Fruit fly (Drosophila melanogaster): ENCODE results near the gene CG46339.

CG46339 gene

DNA sequence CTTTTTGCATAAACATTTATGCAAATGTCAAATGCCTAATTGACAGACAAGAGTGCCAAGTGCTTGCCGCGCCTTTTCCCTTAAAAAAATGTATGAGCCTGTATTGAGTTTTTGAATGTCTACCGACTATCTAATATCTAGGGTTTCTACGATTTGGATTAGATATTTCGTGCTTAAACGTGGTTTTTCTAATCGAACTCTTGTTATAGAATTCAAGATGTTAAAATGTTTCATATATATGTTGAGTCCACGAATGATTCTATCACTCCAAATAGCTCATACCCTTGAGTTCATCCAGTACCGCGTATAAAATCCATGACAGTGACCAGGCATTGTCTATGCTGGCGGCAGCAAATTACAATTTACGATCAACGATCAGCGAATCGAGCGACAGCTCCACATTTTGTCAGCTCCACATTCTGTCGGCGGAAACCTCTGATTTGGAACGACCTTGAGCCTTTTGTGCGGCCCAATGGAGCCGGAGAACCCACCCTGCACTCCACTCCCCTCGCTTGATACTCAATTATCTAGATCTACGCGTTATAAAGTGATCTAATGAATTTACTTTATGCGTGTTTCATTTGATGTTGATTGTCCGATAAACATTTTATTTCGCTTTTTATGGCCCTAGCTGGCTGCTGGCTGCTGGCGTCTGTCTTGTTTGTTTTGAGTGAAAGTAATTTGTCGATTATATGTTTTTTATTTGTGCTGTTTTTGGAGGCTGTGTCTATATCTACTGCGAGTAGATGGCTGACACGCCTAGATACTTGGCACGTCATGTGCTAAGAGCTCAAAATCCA, 8.7 kb upstream of the CG46339 start:
- no peak for TF ChIP-seq dsx (GFP tag; optimal IDR thresholded peaks at IDR 0.05; ENCODE audit: poor library complexity, severe bottlenecking)
- peak; percentile 22; the same call in 1 of the 3 replicates for TF ChIP-seq CG6163 (GFP tag; IDR thresholded peaks at IDR 0.05)
- TF ChIP-seq Eip75B (GFP tag; optimal IDR thresholded peaks at IDR 0.05), result no peak
- TF ChIP-seq pdm3 (GFP tag; optimal IDR thresholded peaks at IDR 0.05), result no peak
- TF ChIP-seq CG15336 (GFP tag; IDR thresholded peaks at IDR 0.05), result 0 out of 2 replicates have a peak, but pooled peaks have one; percentile 27

DNA sequence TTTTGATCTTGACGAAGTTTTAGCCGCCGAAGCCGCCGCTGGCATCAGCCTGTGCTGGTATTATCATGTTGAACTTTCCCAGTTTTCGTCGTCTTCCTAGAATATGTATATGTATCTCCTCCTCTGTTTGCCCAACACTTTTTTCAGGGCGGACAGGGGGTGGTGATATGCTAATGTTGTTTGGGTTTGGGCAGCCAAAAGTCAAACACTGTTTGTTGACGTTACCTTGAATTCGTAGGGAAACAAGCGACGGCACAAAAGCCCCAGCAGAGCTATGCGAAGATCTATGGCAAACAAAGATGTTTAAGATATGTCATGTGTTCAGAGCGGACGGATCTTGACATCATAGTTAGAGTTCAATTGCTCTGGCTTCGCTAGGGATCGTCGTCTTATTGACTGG, 6.8 kb upstream of the CG46339 start:
- TF ChIP-seq fkh (GFP tag; optimal IDR thresholded peaks at IDR 0.05) (peak; percentile 84), svp (GFP tag) (no peak)

DNA sequence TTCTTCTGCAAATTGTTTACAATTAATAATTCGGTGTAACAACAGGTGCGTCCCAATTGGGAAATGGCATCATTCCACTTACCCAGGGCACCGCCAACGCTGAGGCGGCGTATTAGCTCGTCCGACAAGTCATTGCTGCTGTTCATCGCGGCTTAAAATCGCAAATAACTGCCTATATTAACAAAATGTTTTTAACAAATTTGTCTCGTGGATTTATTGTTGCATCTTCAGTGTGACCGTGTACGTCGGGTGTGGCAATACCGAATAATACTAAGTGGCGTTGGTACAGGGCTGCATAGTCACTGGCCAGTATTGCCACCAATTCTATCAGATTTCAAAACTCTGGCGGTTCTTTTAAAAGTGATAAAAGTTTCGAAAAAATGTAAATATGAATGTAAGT, 2.9 kb upstream of the CG46339 start, which contains the start of gene Ets97D:
Gene Ets97D (minus strand): TSS at position 272 of the 400 bp plus-strand sequence.
- peak; percentile 33 for TF ChIP-seq dsx (GFP tag; optimal IDR thresholded peaks at IDR 0.05; ENCODE audit: poor library complexity, severe bottlenecking)
- TF ChIP-seq CG31627 (GFP tag; optimal IDR thresholded peaks at IDR 0.05), result no peak
- TF ChIP-seq pdm3 (GFP tag; optimal IDR thresholded peaks at IDR 0.05), result no peak
- peak; percentile 8 for TF ChIP-seq Sox14 (GFP tag; optimal IDR thresholded peaks at IDR 0.05)
- TF ChIP-seq fkh (GFP tag; optimal IDR thresholded peaks at IDR 0.05), result peak; percentile 83
- TF ChIP-seq Eip78C (GFP tag), result peak; percentile 42
- TF ChIP-seq Blimp-1 (GFP tag; optimal IDR thresholded peaks at IDR 0.05), result no peak
- no peak for TF ChIP-seq CG34406 (GFP tag; optimal IDR thresholded peaks at IDR 0.05)
- no peak for TF ChIP-seq spab (GFP tag; optimal IDR thresholded peaks at IDR 0.05)

DNA sequence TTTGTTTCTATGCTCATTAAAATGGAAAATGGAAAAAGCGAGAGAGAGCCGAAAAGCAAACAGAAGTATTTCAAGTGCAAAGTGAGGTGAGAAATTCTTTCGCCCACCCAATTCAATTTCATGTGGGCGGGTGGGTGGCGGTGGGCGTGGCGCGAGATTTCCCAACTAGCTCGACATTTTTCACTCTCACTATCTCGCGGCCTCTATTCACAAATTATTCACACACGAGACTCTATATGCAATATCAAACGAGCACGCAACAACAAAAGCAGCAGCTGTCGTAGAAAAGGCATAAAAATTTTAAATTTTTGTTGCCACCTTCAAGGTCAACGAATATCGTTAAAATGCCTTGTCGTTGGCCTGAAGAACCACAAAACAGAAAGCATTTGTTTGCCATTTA, 3.3 kb downstream of the CG46339 start:
- no peak for TF ChIP-seq CG10631 (GFP tag; optimal IDR thresholded peaks at IDR 0.05)
- no peak for TF ChIP-seq Hr39 (GFP tag; optimal IDR thresholded peaks at IDR 0.05)
- TF ChIP-seq Ets21C (GFP tag; optimal IDR thresholded peaks at IDR 0.05), result no peak
- TF ChIP-seq eg (GFP tag; IDR thresholded peaks at IDR 0.05), result no peak
- no peak for TF ChIP-seq Eip93F (GFP tag; optimal IDR thresholded peaks at IDR 0.05)

DNA sequence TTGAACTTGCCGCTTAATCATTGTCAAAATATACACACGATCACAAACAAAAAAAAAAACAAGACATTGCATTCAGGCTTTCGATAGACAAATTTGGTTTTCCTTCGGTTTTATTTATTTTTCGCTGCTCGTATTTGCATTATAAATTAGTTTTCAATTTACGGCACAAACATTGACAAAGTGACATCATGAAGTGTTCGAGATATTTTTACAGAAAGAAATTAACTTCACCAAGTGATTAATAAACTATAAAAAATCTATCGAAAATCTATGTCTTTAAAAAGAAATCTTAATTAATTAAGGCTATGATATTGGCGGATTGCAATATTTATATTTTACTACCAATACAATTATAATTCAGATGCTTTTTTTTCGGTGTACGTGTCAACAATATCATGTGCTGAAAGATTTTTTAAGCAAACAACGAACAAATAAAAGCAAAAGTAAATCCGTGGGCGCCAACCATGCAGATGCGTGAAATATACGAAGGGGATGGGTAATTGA, 8.3 kb downstream of the CG46339 start:
- TF ChIP-seq CG34406 (GFP tag; optimal IDR thresholded peaks at IDR 0.05) (no peak), CG4318 (GFP tag; optimal IDR thresholded peaks at IDR 0.05) (no peak), Sox15 (GFP tag; optimal IDR thresholded peaks at IDR 0.05) (no peak), Eip75B (GFP tag; optimal IDR thresholded peaks at IDR 0.05) (peak; percentile 12), svp (GFP tag) (peak; percentile 68), ss (GFP tag; optimal IDR thresholded peaks at IDR 0.05) (no peak), CG10669 (GFP tag; optimal IDR thresholded peaks at IDR 0.05) (no peak), CG15336 (GFP tag; IDR thresholded peaks at IDR 0.05) (no peak), cyc (GFP tag; optimal IDR thresholded peaks at IDR 0.05) (peak; percentile 38), Hr39 (GFP tag; optimal IDR thresholded peaks at IDR 0.05) (peak; percentile 30), CG8119 (GFP tag; IDR thresholded peaks at IDR 0.05) (no peak), achi (GFP tag; optimal IDR thresholded peaks at IDR 0.05) (peak; percentile 11), CG16779 (tag; optimal IDR thresholded peaks at IDR 0.05) (no peak), CG32006 (GFP tag; optimal IDR thresholded peaks at IDR 0.05) (no peak), acj6 (GFP tag; optimal IDR thresholded peaks at IDR 0.05) (no peak), CG6854 (GFP tag; optimal IDR thresholded peaks at IDR 0.05) (no peak), CG3919 (GFP tag; optimal IDR thresholded peaks at IDR 0.05) (peak; percentile 8), CG11902 (GFP tag; optimal IDR thresholded peaks at IDR 0.05) (peak; percentile 7), Blimp-1 (GFP tag; optimal IDR thresholded peaks at IDR 0.05) (peak; percentile 54), CG7368 (GFP tag; optimal IDR thresholded peaks at IDR 0.05) (peak; percentile 14), Gug (GFP tag; IDR thresholded peaks at IDR 0.05) (no peak), lz (GFP tag; optimal IDR thresholded peaks at IDR 0.05) (peak; percentile 46), vri (GFP tag; optimal IDR thresholded peaks at IDR 0.05) (no peak), salr (GFP tag; optimal IDR thresholded peaks at IDR 0.05) (no peak), Sox102F (GFP tag; optimal IDR thresholded peaks at IDR 0.05) (no peak), CG6808 (GFP tag; optimal IDR thresholded peaks at IDR 0.05) (no peak), net (GFP tag; optimal IDR thresholded peaks at IDR 0.05) (peak; percentile 12), eg (GFP tag; IDR thresholded peaks at IDR 0.05) (peak; percentile 51; the same call in 2 of the 3 replicates), Lpt (GFP tag; optimal IDR thresholded peaks at IDR 0.05) (no peak), fkh (GFP tag; optimal IDR thresholded peaks at IDR 0.05) (peak; percentile 88), Ets96B (tag; optimal IDR thresholded peaks at IDR 0.05) (no peak), Sox14 (GFP tag; optimal IDR thresholded peaks at IDR 0.05) (no peak)
